Worm (Caenorhabditis elegans): ENCODE measurements around the gene cogc-8.

ce11 chrIV:261607-262006 is 21.4 kb downstream of the cogc-8 start, which contains the start of gene pqbp-1.1:
- TF ChIP-seq R02D3.7 (tag; optimal IDR thresholded peaks at IDR 0.05) (no peak), egl-27 (tag; optimal IDR thresholded peaks at IDR 0.05) (no peak), unc-62 (GFP tag; optimal IDR thresholded peaks at IDR 0.05) (no peak), fkh-10 (GFP tag; optimal IDR thresholded peaks at IDR 0.05) (no peak)
